Fruit fly (Drosophila melanogaster): ENCODE results near the gene pum.

The pum gene

dm6 chr3R:9246879-9247621 lies 9.6 kb upstream of the pum start (continued):
- TF ChIP-seq Fer3 (tag; optimal IDR thresholded peaks at IDR 0.05) = peak; percentile 43
- TF ChIP-seq CG6254 (GFP tag; optimal IDR thresholded peaks at IDR 0.05) = peak; percentile 78
- peak; percentile 54 for TF ChIP-seq CG7271 (tag; optimal IDR thresholded peaks at IDR 0.05)
- peak in 1 of 3 experiments; percentile 81 for TF ChIP-seq lola (GFP tag; optimal IDR thresholded peaks at IDR 0.05)
- no peak for TF ChIP-seq CG4282 (GFP tag; optimal IDR thresholded peaks at IDR 0.05)
- TF ChIP-seq esg (GFP tag; conservative IDR thresholded peaks at IDR 0.05) = peak; percentile 52; the same call in 1 of the 2 replicates
- TF ChIP-seq en (GFP tag; optimal IDR thresholded peaks at IDR 0.05) = peak; percentile 4
- TF ChIP-seq Fer2 (tag; optimal IDR thresholded peaks at IDR 0.05) = no peak
- TF ChIP-seq gt (GFP tag; IDR thresholded peaks at IDR 0.05) = no peak
- TF ChIP-seq HHEX (GFP tag; optimal IDR thresholded peaks at IDR 0.05) = peak; percentile 14
- no peak for TF ChIP-seq sc (optimal IDR thresholded peaks at IDR 0.05)
- TF ChIP-seq sc (GFP tag; optimal IDR thresholded peaks at IDR 0.05) = peak; percentile 58
- TF ChIP-seq Ravus (GFP tag; IDR thresholded peaks at IDR 0.05) = no peak
- no peak for TF ChIP-seq CG4404 (GFP tag; IDR thresholded peaks at IDR 0.05)
- no peak for TF ChIP-seq Optix (GFP tag; IDR thresholded peaks at IDR 0.05)
- no peak for TF ChIP-seq CG16815 (GFP tag; optimal IDR thresholded peaks at IDR 0.05)
- no peak for TF ChIP-seq CG11696 (GFP tag; IDR thresholded peaks at IDR 0.05)
- peak; percentile 50 for TF ChIP-seq ind (GFP tag; optimal IDR thresholded peaks at IDR 0.05)
- peak; percentile 69 for TF ChIP-seq CG10431 (GFP tag; optimal IDR thresholded peaks at IDR 0.05)
- TF ChIP-seq salm (tag; optimal IDR thresholded peaks at IDR 0.05) = peak; percentile 51
- TF ChIP-seq vfl (GFP tag; optimal IDR thresholded peaks at IDR 0.05) = peak; percentile 17
- no peak for TF ChIP-seq CG30431 (GFP tag; optimal IDR thresholded peaks at IDR 0.05)
- TF ChIP-seq jigr1 (GFP tag; IDR thresholded peaks at IDR 0.05) = no peak
- peak; percentile 46; the same call in 1 of the 2 replicates for TF ChIP-seq CG4730 (GFP tag; IDR thresholded peaks at IDR 0.05)
- peak; percentile 6 for TF ChIP-seq Atf3 (GFP tag; optimal IDR thresholded peaks at IDR 0.05)
- no peak for TF ChIP-seq Deaf1 (tag; optimal IDR thresholded peaks at IDR 0.05)
- TF ChIP-seq lbe (GFP tag; optimal IDR thresholded peaks at IDR 0.05) = peak; percentile 69
- TF ChIP-seq Hr39 (optimal IDR thresholded peaks at IDR 0.05) = no peak
- peak; percentile 59 for TF ChIP-seq CG9727 (GFP tag; optimal IDR thresholded peaks at IDR 0.05)
- TF ChIP-seq CG11093 (GFP tag; IDR thresholded peaks at IDR 0.05) = peak; percentile 45; the same call in 1 of the 3 replicates
- peak; percentile 73 for TF ChIP-seq Oli (tag; optimal IDR thresholded peaks at IDR 0.05)
- peak; percentile 61 for TF ChIP-seq nom (GFP tag; optimal IDR thresholded peaks at IDR 0.05)
- no peak; the same call in 2 of the 3 replicates for TF ChIP-seq Aef1 (GFP tag; IDR thresholded peaks at IDR 0.05)
- no peak for TF ChIP-seq bbx (GFP tag; IDR thresholded peaks at IDR 0.05; ENCODE audit: partially characterized antibody)
- peak; percentile 14 for TF ChIP-seq mam (GFP tag; optimal IDR thresholded peaks at IDR 0.05)
- no peak for TF ChIP-seq h (optimal IDR thresholded peaks at IDR 0.05)
- TF ChIP-seq exex (tag; optimal IDR thresholded peaks at IDR 0.05) = no peak
- peak; percentile 78 for TF ChIP-seq dmrt99B (tag; optimal IDR thresholded peaks at IDR 0.05)
- no peak for TF ChIP-seq tio (GFP tag; optimal IDR thresholded peaks at IDR 0.05)
- peak; percentile 27 for TF ChIP-seq fd64A (GFP tag; optimal IDR thresholded peaks at IDR 0.05)
- no peak for TF ChIP-seq CG42726 (GFP tag; IDR thresholded peaks at IDR 0.05; ENCODE audit: partially characterized antibody)
- TF ChIP-seq disco-r (GFP tag; optimal IDR thresholded peaks at IDR 0.05) = no peak
- peak; percentile 14 for TF ChIP-seq Abd-B (GFP tag; optimal IDR thresholded peaks at IDR 0.05)
- TF ChIP-seq PHDP (tag; optimal IDR thresholded peaks at IDR 0.05) = peak; percentile 74
- no peak for TF ChIP-seq sima (GFP tag; optimal IDR thresholded peaks at IDR 0.05)
- no peak; the same call in 1 of the 2 replicates for TF ChIP-seq E2f2 (GFP tag; IDR thresholded peaks at IDR 0.05)
- peak in 1 of 2 experiments; percentile 2 for TF ChIP-seq Hr51 (GFP tag; optimal IDR thresholded peaks at IDR 0.05)
- TF ChIP-seq B-H1 (GFP tag; IDR thresholded peaks at IDR 0.05) = no peak
- TF ChIP-seq CG16863 (GFP tag; optimal IDR thresholded peaks at IDR 0.05) = peak; percentile 51
- no peak for TF ChIP-seq GATAe (GFP tag; conservative IDR thresholded peaks at IDR 0.05)
